Fruit fly (Drosophila melanogaster): Measurements from ENCODE around the gene CG7484.

DNA sequence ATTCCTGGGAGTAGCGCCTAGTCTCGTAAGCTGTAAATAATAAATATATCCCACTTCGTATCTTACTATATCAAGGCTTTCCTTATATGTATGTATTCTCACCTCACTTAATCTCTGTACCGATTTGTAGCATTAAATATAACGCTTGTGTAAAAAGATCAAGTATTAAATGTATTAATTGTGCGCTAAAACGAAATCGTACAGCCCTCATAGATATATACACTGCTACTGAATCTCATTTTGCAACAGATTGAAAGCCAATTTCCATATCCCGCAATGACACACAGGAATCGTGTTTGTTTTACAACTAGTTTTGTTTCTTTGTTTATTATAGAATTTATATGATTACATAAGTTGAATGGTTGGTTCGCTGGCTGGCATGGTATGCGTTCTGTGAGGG is 16.6 kb upstream of the CG7484 start:
- TF ChIP-seq EcR (GFP tag; optimal IDR thresholded peaks at IDR 0.05) (no peak), psq (optimal IDR thresholded peaks at IDR 0.05) (no peak), usp (GFP tag; optimal IDR thresholded peaks at IDR 0.05) (no peak), CG8478 (optimal IDR thresholded peaks at IDR 0.05) (no peak)
